Worm (Caenorhabditis elegans) whole organism, L2 larva: Measurements from ENCODE around the gene sdz-7.

ENCODE experiments used
- F13H6.1 ChIP-seq: sonication (generic microtip); optimal IDR thresholded peaks from 2 replicates; lab custom pipeline; 2016; ENCODE audit warnings: missing genetic modification characterization, missing compliant biosample characterization
- R02D3.7 ChIP-seq: fragments of 150-350 bp; optimal IDR thresholded peaks from 2 replicates; lab custom pipeline; 2014; ENCODE audit warnings: missing biosample characterization, missing genetic modification characterization
- ZK546.5 ChIP-seq: sonication (generic microtip); optimal IDR thresholded peaks from 2 replicates; lab custom pipeline; 2017; ENCODE audit warnings: missing biosample characterization, missing genetic modification characterization
- alr-1 ChIP-seq: fragments of 150-350 bp; optimal IDR thresholded peaks from 2 replicates; lab custom pipeline; 2014; ENCODE audit warnings: missing biosample characterization, missing genetic modification characterization
- aly-2 ChIP-seq: fragments of 150-350 bp; optimal IDR thresholded peaks from 2 replicates; lab custom pipeline; 2014; ENCODE audit warnings: missing biosample characterization, missing genetic modification characterization
- ama-1 ChIP-seq: fragments of 150-350 bp; optimal IDR thresholded peaks from 2 replicates; lab custom pipeline; 2018; ENCODE audit warnings: inconsistent platforms
- blmp-1 ChIP-seq: sonication (generic microtip); optimal IDR thresholded peaks from 2 replicates; lab custom pipeline; 2017; ENCODE audit warnings: missing genetic modification characterization, mild to moderate bottlenecking, missing compliant biosample characterization, antibody characterized with exemption, moderate library complexity; ENCODE audit not compliant: insufficient read depth
- ceh-16 ChIP-seq: fragments of 150-350 bp; optimal IDR thresholded peaks from 2 replicates; lab custom pipeline; 2014; ENCODE audit warnings: missing biosample characterization, missing genetic modification characterization
- ceh-82 ChIP-seq: fragments of 150-350 bp; optimal IDR thresholded peaks from 2 replicates; lab custom pipeline; 2014; ENCODE audit warnings: missing biosample characterization, missing genetic modification characterization
- crh-2 ChIP-seq: sonication (generic microtip); optimal IDR thresholded peaks from 2 replicates; lab custom pipeline; 2017; ENCODE audit warnings: missing biosample characterization, missing genetic modification characterization
- dmd-4 ChIP-seq: sonication (generic microtip); optimal IDR thresholded peaks from 2 replicates; lab custom pipeline; 2017; ENCODE audit warnings: missing biosample characterization, missing genetic modification characterization
- egl-27 ChIP-seq: sonication (generic microtip); optimal IDR thresholded peaks from 3 replicates; lab custom pipeline; 2017; ENCODE audit warnings: missing biosample characterization, missing genetic modification reagents, missing genetic modification characterization
- elt-3 ChIP-seq: sonication (generic microtip); optimal IDR thresholded peaks from 2 replicates; lab custom pipeline; 2017; ENCODE audit warnings: missing biosample characterization, missing genetic modification characterization
- fos-1 ChIP-seq: fragments of 150-350 bp; optimal IDR thresholded peaks from 2 replicates; lab custom pipeline; 2014; ENCODE audit warnings: missing biosample characterization, missing genetic modification characterization
- lin-13 ChIP-seq: fragments of 150-350 bp; optimal IDR thresholded peaks from 2 replicates; lab custom pipeline; 2014; ENCODE audit warnings: missing biosample characterization, missing genetic modification reagents, missing genetic modification characterization
- lin-39 ChIP-seq: fragments of 150-350 bp; optimal IDR thresholded peaks from 2 replicates; lab custom pipeline; 2014; ENCODE audit warnings: missing biosample characterization, missing genetic modification reagents, missing genetic modification characterization
- lsy-2 ChIP-seq, 2 experiments: fragments of 150-350 bp in 1 of 2; sonication (generic microtip) in 1 of 2; optimal IDR thresholded peaks; 2 replicates each; lab custom pipeline; 2014 to 2017; ENCODE audit warnings: missing biosample characterization in 2 of 2, missing genetic modification characterization in 2 of 2
- mab-5 ChIP-seq: fragments of 150-350 bp; optimal IDR thresholded peaks from 2 replicates; lab custom pipeline; 2014; ENCODE audit warnings: missing biosample characterization, missing genetic modification characterization
- mbf-1 ChIP-seq: sonication (generic microtip); optimal IDR thresholded peaks from 2 replicates; lab custom pipeline; 2017; ENCODE audit warnings: missing biosample characterization, missing genetic modification characterization
- nhr-11 ChIP-seq: fragments of 150-350 bp; optimal IDR thresholded peaks from 2 replicates; lab custom pipeline; 2014; ENCODE audit warnings: missing biosample characterization, missing genetic modification characterization
- nhr-12 ChIP-seq: fragments of 150-350 bp; optimal IDR thresholded peaks from 2 replicates; lab custom pipeline; 2014; ENCODE audit warnings: missing biosample characterization, missing genetic modification characterization
- nhr-129 ChIP-seq: fragments of 150-350 bp; optimal IDR thresholded peaks from 2 replicates; lab custom pipeline; 2014; ENCODE audit warnings: missing biosample characterization, missing genetic modification characterization
- nhr-21 ChIP-seq: fragments of 150-350 bp; optimal IDR thresholded peaks from 2 replicates; lab custom pipeline; 2014; ENCODE audit warnings: missing biosample characterization, missing genetic modification characterization
- nhr-23 ChIP-seq: fragments of 150-350 bp; optimal IDR thresholded peaks from 2 replicates; lab custom pipeline; 2014; ENCODE audit warnings: missing biosample characterization, missing genetic modification reagents, missing genetic modification characterization
- nhr-237 ChIP-seq: fragments of 150-350 bp; optimal IDR thresholded peaks from 2 replicates; lab custom pipeline; 2014; ENCODE audit warnings: missing biosample characterization, missing genetic modification characterization
- nhr-25 ChIP-seq: fragments of 150-350 bp; sonication (generic microtip); optimal IDR thresholded peaks from 3 replicates; lab custom pipeline; 2014; ENCODE audit warnings: missing biosample characterization, missing genetic modification characterization
- nhr-6 ChIP-seq: fragments of 150-350 bp; optimal IDR thresholded peaks from 2 replicates; lab custom pipeline; 2014; ENCODE audit warnings: missing biosample characterization, missing genetic modification characterization
- nhr-77 ChIP-seq: fragments of 150-350 bp; optimal IDR thresholded peaks from 2 replicates; lab custom pipeline; 2014; ENCODE audit warnings: missing biosample characterization, missing genetic modification characterization
- peb-1 ChIP-seq: fragments of 150-350 bp; optimal IDR thresholded peaks from 2 replicates; lab custom pipeline; 2014; ENCODE audit warnings: missing biosample characterization, missing genetic modification characterization
- sem-4 ChIP-seq: fragments of 150-350 bp; optimal IDR thresholded peaks from 2 replicates; lab custom pipeline; 2014; ENCODE audit warnings: missing biosample characterization, missing genetic modification reagents, missing genetic modification characterization
- skn-1 ChIP-seq: sonication (generic microtip); optimal IDR thresholded peaks from 2 replicates; lab custom pipeline; 2017; ENCODE audit warnings: missing biosample characterization, missing genetic modification characterization
- sma-3 ChIP-seq: sonication (generic microtip); optimal IDR thresholded peaks from 2 replicates; lab custom pipeline; 2016; ENCODE audit warnings: missing genetic modification reagents, missing genetic modification characterization, missing compliant biosample characterization
- sma-9 ChIP-seq, 2 experiments: fragments of 150-350 bp in 1 of 2; sonication (generic microtip) in 1 of 2; optimal IDR thresholded peaks; 2 replicates each; lab custom pipeline; 2014 to 2016; ENCODE audit warnings: missing genetic modification characterization in 2 of 2, mild to moderate bottlenecking in 1 of 2, missing biosample characterization in 1 of 2, missing compliant biosample characterization in 1 of 2, missing genetic modification reagents in 1 of 2, moderate library complexity in 1 of 2
- snpc-4 ChIP-seq: fragments of 150-350 bp; optimal IDR thresholded peaks from 2 replicates; lab custom pipeline; 2014; ENCODE audit warnings: missing biosample characterization, missing genetic modification characterization
- unc-55 ChIP-seq: fragments of 150-350 bp; sonication (generic microtip); optimal IDR thresholded peaks from 3 replicates; lab custom pipeline; 2014; ENCODE audit warnings: missing biosample characterization, missing genetic modification reagents, missing genetic modification characterization
- unc-62 ChIP-seq: fragments of 150-350 bp; optimal IDR thresholded peaks from 2 replicates; lab custom pipeline; 2014; ENCODE audit warnings: missing biosample characterization, missing genetic modification reagents, missing genetic modification characterization
- ztf-11 ChIP-seq: sonication (generic microtip); optimal IDR thresholded peaks from 2 replicates; lab custom pipeline; 2017; ENCODE audit warnings: missing biosample characterization, missing genetic modification characterization
- ztf-4 ChIP-seq: fragments of 150-350 bp; optimal IDR thresholded peaks from 2 replicates; lab custom pipeline; 2014; ENCODE audit warnings: missing biosample characterization, missing genetic modification characterization

sdz-7 gene

ce11 chrII:3860826-3861225 is 16.9 kb downstream of the sdz-7 start, which contains the start of gene oac-11:
Gene oac-11, minus strand, starts transcription at chrII:3860926.
- TF ChIP-seq ceh-16 (tag; lab: Kevin White, UChicago) = no peak
- TF ChIP-seq unc-55 (GFP tag; lab: Kevin White, UChicago) = no peak
- no peak for TF ChIP-seq aly-2
- no peak for TF ChIP-seq nhr-12 (tag; lab: Kevin White, UChicago)
- no peak for TF ChIP-seq lin-39
- TF ChIP-seq crh-2 (tag; lab: Kevin White, UChicago) = no peak
- no peak for TF ChIP-seq mab-5 (tag; lab: Kevin White, UChicago)
- no peak for TF ChIP-seq lsy-2 (tag; optimal IDR thresholded peaks at IDR 0.05; lab: Kevin White, UChicago)
- no peak for TF ChIP-seq nhr-6
- no peak for TF ChIP-seq nhr-11 (tag; lab: Kevin White, UChicago)
- TF ChIP-seq alr-1 (tag; lab: Kevin White, UChicago) = no peak
- no peak for TF ChIP-seq snpc-4 (tag; lab: Kevin White, UChicago)
- no peak for TF ChIP-seq skn-1 (tag; lab: Kevin White, UChicago)
- TF ChIP-seq dmd-4 (tag; lab: Kevin White, UChicago) = no peak
- TF ChIP-seq nhr-23 (tag; lab: Kevin White, UChicago) = no peak
- TF ChIP-seq sma-9 (GFP tag; optimal IDR thresholded peaks at IDR 0.05; lab: Kevin White, UChicago) = no peak
- no peak for TF ChIP-seq sma-9 (tag; optimal IDR thresholded peaks at IDR 0.05; lab: Kevin White, UChicago)

- TF ChIP-seq alr-1 (tag; lab: Kevin White, UChicago) (no peak), nhr-77 (tag; lab: Kevin White, UChicago) (no peak), lsy-2 (tag; optimal IDR thresholded peaks at IDR 0.05; lab: Kevin White, UChicago) (no peak), sma-3 (GFP tag; lab: Kevin White, UChicago) (no peak), unc-62 (GFP tag; lab: Kevin White, UChicago) (no peak), ZK546.5 (tag; lab: Kevin White, UChicago) (no peak), nhr-11 (tag; lab: Kevin White, UChicago) (no peak), lin-13 (GFP tag; lab: Kevin White, UChicago) (no peak), snpc-4 (tag; lab: Kevin White, UChicago) (no peak), lin-39 (no peak), F13H6.1 (tag; lab: Kevin White, UChicago) (no peak), nhr-21 (tag; lab: Kevin White, UChicago) (no peak), ama-1 (lab: Kevin White, UChicago) (no peak), nhr-129 (no peak), nhr-237 (tag; lab: Kevin White, UChicago) (no peak)
These were observed 25.1 kb downstream of the sdz-7 start, which contains the start of gene nhr-257 for ce11 chrII:3852654-3853053. Gene nhr-257, plus strand, starts transcription at chrII:3852954.

- no peak for TF ChIP-seq nhr-6
- TF ChIP-seq unc-62 (GFP tag; lab: Kevin White, UChicago) = no peak
- no peak for TF ChIP-seq ztf-4 (tag; lab: Kevin White, UChicago)
- TF ChIP-seq peb-1 (tag; lab: Kevin White, UChicago) = no peak
- TF ChIP-seq mbf-1 (tag; lab: Kevin White, UChicago) = no peak
- TF ChIP-seq nhr-11 (tag; lab: Kevin White, UChicago) = no peak
- TF ChIP-seq ceh-16 (tag; lab: Kevin White, UChicago) = no peak
- TF ChIP-seq sem-4 = no peak
- no peak for TF ChIP-seq egl-27 (tag; lab: Kevin White, UChicago)
- no peak for TF ChIP-seq nhr-25
- TF ChIP-seq blmp-1 (tag; lab: Kevin White, UChicago) = no peak
- no peak for TF ChIP-seq elt-3 (tag; lab: Kevin White, UChicago)
- TF ChIP-seq ceh-82 (tag; lab: Kevin White, UChicago) = no peak
- TF ChIP-seq nhr-129 = no peak
- TF ChIP-seq R02D3.7 (tag; lab: Kevin White, UChicago) = no peak
- TF ChIP-seq lin-39 = no peak
- TF ChIP-seq ZK546.5 (tag; lab: Kevin White, UChicago) = no peak
- TF ChIP-seq, all 48 proteins: peak for 0
These were observed 27.1 kb downstream of the sdz-7 start, which contains the start of gene nhr-72 for ce11 chrII:3850655-3851054. Gene nhr-72, minus strand, starts transcription at chrII:3850755.

- TF ChIP-seq dmd-4 (tag; lab: Kevin White, UChicago) = no peak
- TF ChIP-seq sem-4 = no peak
- no peak for TF ChIP-seq blmp-1 (tag; lab: Kevin White, UChicago)
- TF ChIP-seq ztf-11 = no peak
- TF ChIP-seq fos-1 (tag; lab: Kevin White, UChicago) = no peak
- no peak for TF ChIP-seq nhr-12 (tag; lab: Kevin White, UChicago)
- TF ChIP-seq ama-1 (lab: Kevin White, UChicago) = no peak
- TF ChIP-seq snpc-4 (tag; lab: Kevin White, UChicago) = no peak
- TF ChIP-seq, all 48 proteins: peak for 0
These were observed 31.7 kb downstream of the sdz-7 start, which contains the start of gene C17A2.2 for ce11 chrII:3846028-3846427. Gene C17A2.2, plus strand, starts transcription at chrII:3846328.
